Fruit fly (Drosophila melanogaster): ENCODE results near the gene Rtel1.

Rtel1 gene

dm6 chrX:5699824-5700498 is 47.6 kb upstream of the Rtel1 start (continued):
- TF ChIP-seq CG1832 (GFP tag; optimal IDR thresholded peaks at IDR 0.05): no peak
- TF ChIP-seq Gug (GFP tag; IDR thresholded peaks at IDR 0.05): peak; percentile 43; the same call in 3 of the 4 replicates
- TF ChIP-seq CG15479 (GFP tag; optimal IDR thresholded peaks at IDR 0.05): no peak
- TF ChIP-seq CG6654 (GFP tag; optimal IDR thresholded peaks at IDR 0.05): peak; percentile 31
- TF ChIP-seq CG2712 (tag; optimal IDR thresholded peaks at IDR 0.05): peak; percentile 75
- peak; percentile 3 for TF ChIP-seq psq (GFP tag; optimal IDR thresholded peaks at IDR 0.05)
- TF ChIP-seq CG2116 (GFP tag; optimal IDR thresholded peaks at IDR 0.05): no peak
- peak; percentile 38 for TF ChIP-seq Drgx (GFP tag; IDR thresholded peaks at IDR 0.05)
- peak; percentile 9 for TF ChIP-seq tx (GFP tag; optimal IDR thresholded peaks at IDR 0.05)
- peak; percentile 15 for TF ChIP-seq CG16815 (GFP tag; optimal IDR thresholded peaks at IDR 0.05)
- peak; percentile 67; the same call in 1 of the 3 replicates for TF ChIP-seq ken (GFP tag; IDR thresholded peaks at IDR 0.05)
- TF ChIP-seq ERR (GFP tag; optimal IDR thresholded peaks at IDR 0.05): no peak
- no peak for TF ChIP-seq chinmo (GFP tag; IDR thresholded peaks at IDR 0.05; ENCODE audit: partially characterized antibody)
- no peak for TF ChIP-seq bigmax (GFP tag; optimal IDR thresholded peaks at IDR 0.05)
- TF ChIP-seq ac (GFP tag; optimal IDR thresholded peaks at IDR 0.05): no peak
- no peak for TF ChIP-seq CG7271 (tag; optimal IDR thresholded peaks at IDR 0.05)
- peak; percentile 65 for TF ChIP-seq tgo (GFP tag; IDR thresholded peaks at IDR 0.05)
- no peak for TF ChIP-seq Hmx (GFP tag; optimal IDR thresholded peaks at IDR 0.05)
- peak; percentile 48; the same call in 1 of the 2 replicates for TF ChIP-seq CG17328 (GFP tag; IDR thresholded peaks at IDR 0.05)
- TF ChIP-seq CG13775 (GFP tag; optimal IDR thresholded peaks at IDR 0.05): peak; percentile 17
- no peak for TF ChIP-seq Lim3 (GFP tag; IDR thresholded peaks at IDR 0.05)
- TF ChIP-seq gt (GFP tag; IDR thresholded peaks at IDR 0.05): no peak
- TF ChIP-seq Bteb2 (GFP tag; optimal IDR thresholded peaks at IDR 0.05): peak; percentile 13
- TF ChIP-seq tna (GFP tag; IDR thresholded peaks at IDR 0.05; ENCODE audit: partially characterized antibody): no peak
- TF ChIP-seq CG14860 (GFP tag; IDR thresholded peaks at IDR 0.05; ENCODE audit: partially characterized antibody): no peak
- TF ChIP-seq CTCF (GFP tag; optimal IDR thresholded peaks at IDR 0.05): no peak
- no peak for TF ChIP-seq CG17802 (tag; optimal IDR thresholded peaks at IDR 0.05)
- TF ChIP-seq CG18011 (GFP tag; optimal IDR thresholded peaks at IDR 0.05): peak; percentile 7
- peak; percentile 75 for TF ChIP-seq Blimp-1 (GFP tag; optimal IDR thresholded peaks at IDR 0.05)
- peak; percentile 26 for TF ChIP-seq BtbVII (GFP tag; optimal IDR thresholded peaks at IDR 0.05)
- peak; percentile 11 for TF ChIP-seq HmgZ (tag; optimal IDR thresholded peaks at IDR 0.05)
- peak; percentile 81 for TF ChIP-seq Oli (tag; optimal IDR thresholded peaks at IDR 0.05)
- TF ChIP-seq HLHmδ (GFP tag; optimal IDR thresholded peaks at IDR 0.05): no peak
- TF ChIP-seq CG3163 (GFP tag; optimal IDR thresholded peaks at IDR 0.05): no peak
- TF ChIP-seq az2 (GFP tag; optimal IDR thresholded peaks at IDR 0.05): peak; percentile 43
- TF ChIP-seq CkIIα-i1 (GFP tag; IDR thresholded peaks at IDR 0.05): no peak
- TF ChIP-seq CG4360 (GFP tag; IDR thresholded peaks at IDR 0.05): peak; percentile 12; the same call in 1 of the 2 replicates
- peak; percentile 20 for TF ChIP-seq CG31388 (GFP tag; optimal IDR thresholded peaks at IDR 0.05)
- TF ChIP-seq Six4 (GFP tag; optimal IDR thresholded peaks at IDR 0.05): peak; percentile 29
- TF ChIP-seq br (optimal IDR thresholded peaks at IDR 0.05): no peak
- TF ChIP-seq CG1233 (GFP tag; optimal IDR thresholded peaks at IDR 0.05): peak; percentile 24
- no peak for TF ChIP-seq nau (GFP tag; optimal IDR thresholded peaks at IDR 0.05)
- no peak for TF ChIP-seq CG12236 (GFP tag; optimal IDR thresholded peaks at IDR 0.05)
- TF ChIP-seq NfI (GFP tag; optimal IDR thresholded peaks at IDR 0.05): peak; percentile 52
- TF ChIP-seq CG10366 (GFP tag; IDR thresholded peaks at IDR 0.05): peak; percentile 57
- peak; percentile 3 for TF ChIP-seq CG12659 (GFP tag; optimal IDR thresholded peaks at IDR 0.05)
- TF ChIP-seq CG6813 (GFP tag; optimal IDR thresholded peaks at IDR 0.05): peak; percentile 39
- no peak for TF ChIP-seq exex (tag; optimal IDR thresholded peaks at IDR 0.05)
- no peak for TF ChIP-seq CG8089 (GFP tag; optimal IDR thresholded peaks at IDR 0.05)
- TF ChIP-seq CG1603 (tag; optimal IDR thresholded peaks at IDR 0.05): peak; percentile 78

Data from whole organism, embryonic.